Worm (Caenorhabditis elegans) whole organism, L2 larva: ENCODE results near the gene pals-29.

Experiments
- elt-3 ChIP-seq: sonication (generic microtip); optimal IDR thresholded peaks from 2 replicates; lab custom pipeline; 2017; ENCODE audit warnings: missing biosample characterization, missing genetic modification characterization
- mdl-1 ChIP-seq, 2 experiments: fragments of 150-350 bp in 1 of 2; sonication (generic microtip) in 1 of 2; optimal IDR thresholded peaks; 2 replicates each; lab custom pipeline; 2017; ENCODE audit warnings: missing biosample characterization in 2 of 2, missing genetic modification characterization in 2 of 2
- nhr-11 ChIP-seq: fragments of 150-350 bp; optimal IDR thresholded peaks from 2 replicates; lab custom pipeline; 2014; ENCODE audit warnings: missing biosample characterization, missing genetic modification characterization
- nhr-237 ChIP-seq: fragments of 150-350 bp; optimal IDR thresholded peaks from 2 replicates; lab custom pipeline; 2014; ENCODE audit warnings: missing biosample characterization, missing genetic modification characterization
- nhr-25 ChIP-seq: fragments of 150-350 bp; sonication (generic microtip); optimal IDR thresholded peaks from 3 replicates; lab custom pipeline; 2014; ENCODE audit warnings: missing biosample characterization, missing genetic modification characterization
- unc-39 ChIP-seq: fragments of 150-350 bp; optimal IDR thresholded peaks from 2 replicates; lab custom pipeline; 2014; ENCODE audit warnings: missing biosample characterization, missing genetic modification characterization
- unc-62 ChIP-seq: fragments of 150-350 bp; optimal IDR thresholded peaks from 2 replicates; lab custom pipeline; 2014; ENCODE audit warnings: missing biosample characterization, missing genetic modification reagents, missing genetic modification characterization

DNA sequence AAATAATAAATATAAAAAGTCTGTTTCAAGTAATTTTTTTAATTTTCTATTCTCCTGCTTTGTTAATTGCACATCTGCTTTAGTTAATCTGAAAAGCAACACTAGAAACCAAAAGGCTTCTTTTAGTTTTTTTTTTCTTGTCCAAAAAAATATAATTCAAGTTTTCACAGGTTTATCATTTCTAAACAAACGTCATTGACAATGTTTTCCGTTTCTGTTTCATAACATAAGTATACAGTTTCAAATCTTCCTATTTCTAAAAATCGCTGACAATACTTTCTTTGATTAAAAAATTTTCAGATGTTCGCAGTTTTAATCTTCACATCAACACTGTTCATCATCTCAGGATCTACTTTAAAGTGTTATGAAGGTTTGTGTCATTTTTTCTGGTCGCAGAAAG is 22.6 kb upstream of the pals-29 start, which contains the start of gene Y57G11B.2:
- TF ChIP-seq nhr-237 (tag; lab: Kevin White, UChicago) = no peak
- TF ChIP-seq elt-3 (tag; lab: Kevin White, UChicago) = no peak
- TF ChIP-seq unc-39 (tag; lab: Kevin White, UChicago) = no peak
- no peak for TF ChIP-seq unc-62 (GFP tag; lab: Kevin White, UChicago)
- TF ChIP-seq nhr-11 = no peak
- no peak for TF ChIP-seq mdl-1 (tag; optimal IDR thresholded peaks at IDR 0.05; lab: Kevin White, UChicago)
- no peak for TF ChIP-seq nhr-25
